Fruit fly (Drosophila melanogaster) whole organism, adult: ENCODE measurements around the gene CG9360.

ENCODE experiments used
- CG1620 ChIP-seq: fragments of 200-800 bp; sonication (Bioruptor generic); optimal IDR thresholded peaks from 2 replicates; lab custom pipeline; 2016; ENCODE audit warnings: missing biosample characterization, missing genetic modification characterization
- CG7045 ChIP-seq: fragments of 200-800 bp; sonication (Bioruptor generic); optimal IDR thresholded peaks from 2 replicates; lab custom pipeline; 2017; ENCODE audit warnings: missing biosample characterization, mild to moderate bottlenecking, missing genetic modification characterization
- CG7101 ChIP-seq: fragments of 200-800 bp; sonication (Bioruptor generic); optimal IDR thresholded peaks from 2 replicates; lab custom pipeline; 2018; ENCODE audit warnings: missing biosample characterization, mild to moderate bottlenecking, missing genetic modification characterization, moderate library complexity
- Mnt ChIP-seq: fragments of 200-800 bp; sonication (Bioruptor generic); optimal IDR thresholded peaks from 2 replicates; lab custom pipeline; 2016; ENCODE audit warnings: missing biosample characterization, mild to moderate bottlenecking, missing genetic modification characterization
- cnc ChIP-seq, 2 experiments: fragments of >200 bp; optimal IDR thresholded peaks; 2 replicates each; lab custom pipeline; 2017
- ovo ChIP-seq: fragments of 200-800 bp; sonication (Bioruptor generic); optimal IDR thresholded peaks from 2 replicates; lab custom pipeline; 2016; ENCODE audit warnings: missing biosample characterization, missing genetic modification characterization
- tj ChIP-seq: fragments of 200-800 bp; sonication (Bioruptor generic); optimal IDR thresholded peaks from 3 replicates; lab custom pipeline; 2017; ENCODE audit warnings: missing biosample characterization, mild to moderate bottlenecking, missing genetic modification characterization, moderate library complexity

dm6 chrX:11717892-11718291 is 46.5 kb downstream of the CG9360 start:
- TF ChIP-seq tj = no peak
- no peak for TF ChIP-seq CG7045 (GFP tag; lab: Kevin White, UChicago)
- no peak for TF ChIP-seq Mnt
- TF ChIP-seq cnc (optimal IDR thresholded peaks at IDR 0.05; lab: Kevin White, UChicago) = no peak
- TF ChIP-seq CG7101 (tag; lab: Kevin White, UChicago) = no peak
- TF ChIP-seq CG1620 (GFP tag; lab: Kevin White, UChicago) = no peak
- TF ChIP-seq ovo (GFP tag; lab: Kevin White, UChicago) = no peak
